In genomic region chr3L:10361403-10361941, dm6 we compare ENCODE assay signal across 3 fruit fly cellular contexts.
TF ChIP-seq lines count a peak whose summit lies in the region.

No protein-coding gene starts in this region.

TF ChIP-seq in whole organism, embryonic, 481 proteins besides CTCF, POLR2A, EP300 and RAD21 (continued from another document and continues in another):
- no peak for TF ChIP-seq ro (GFP tag; IDR thresholded peaks at IDR 0.05; lab: Robert Waterston, UW)
- no peak for TF ChIP-seq pho (GFP tag; optimal IDR thresholded peaks at IDR 0.05; lab: Kevin White, UChicago)
- peak; percentile 64 for TF ChIP-seq row (GFP tag; IDR thresholded peaks at IDR 0.05; lab: Robert Waterston, UW)
- TF ChIP-seq CG2120 (GFP tag; optimal IDR thresholded peaks at IDR 0.05; lab: Kevin White, UChicago): peak; percentile 21
- peak; percentile 46; the same call in 1 of the 2 replicates for TF ChIP-seq CG4730 (GFP tag; IDR thresholded peaks at IDR 0.05; lab: Robert Waterston, UW)
- peak; percentile 49 for TF ChIP-seq Ets65A (GFP tag; lab: Kevin White, UChicago)
- 0 out of 2 replicates have a peak, but pooled peaks have one; percentile 14 for TF ChIP-seq MBD-R2 (GFP tag; IDR thresholded peaks at IDR 0.05; lab: Robert Waterston, UW)
- TF ChIP-seq CG12236 (GFP tag; optimal IDR thresholded peaks at IDR 0.05; lab: Kevin White, UChicago): no peak
- peak; percentile 46 for TF ChIP-seq CG9932 (GFP tag; IDR thresholded peaks at IDR 0.05; lab: Robert Waterston, UW)
- TF ChIP-seq tx (GFP tag; optimal IDR thresholded peaks at IDR 0.05; lab: Kevin White, UChicago): no peak
- TF ChIP-seq CrebB (tag; optimal IDR thresholded peaks at IDR 0.05; lab: Kevin White, UChicago): no peak
- 0 out of 3 replicates have a peak, but pooled peaks have one; percentile 32 for TF ChIP-seq H15 (GFP tag; IDR thresholded peaks at IDR 0.05; lab: Robert Waterston, UW)
- TF ChIP-seq CG4707 (GFP tag; optimal IDR thresholded peaks at IDR 0.05; lab: Kevin White, UChicago): no peak
- TF ChIP-seq CG8388 (GFP tag; optimal IDR thresholded peaks at IDR 0.05; lab: Kevin White, UChicago): peak; percentile 12
- peak; percentile 54 for TF ChIP-seq vvl (GFP tag; IDR thresholded peaks at IDR 0.05; lab: Robert Waterston, UW)
- TF ChIP-seq CG14441 (GFP tag; IDR thresholded peaks at IDR 0.05; lab: Robert Waterston, UW): no peak
- TF ChIP-seq CG11093 (GFP tag; IDR thresholded peaks at IDR 0.05; lab: Robert Waterston, UW): no peak
- no peak for TF ChIP-seq Dref (GFP tag; IDR thresholded peaks at IDR 0.05; lab: Robert Waterston, UW)
- TF ChIP-seq Pdp1 (GFP tag; optimal IDR thresholded peaks at IDR 0.05; lab: Kevin White, UChicago): peak in 1 of 2 experiments; percentile 24
- peak; percentile 26 for TF ChIP-seq lab (GFP tag; optimal IDR thresholded peaks at IDR 0.05; lab: Kevin White, UChicago)
- TF ChIP-seq sob (GFP tag; IDR thresholded peaks at IDR 0.05; lab: Robert Waterston, UW): 0 out of 2 replicates have a peak, but pooled peaks have one; percentile 30
- TF ChIP-seq CG18262 (tag; optimal IDR thresholded peaks at IDR 0.05; lab: Kevin White, UChicago): peak; percentile 25
- peak; percentile 28 for TF ChIP-seq dmrt11E (tag; optimal IDR thresholded peaks at IDR 0.05; lab: Kevin White, UChicago)
- TF ChIP-seq shn (GFP tag; optimal IDR thresholded peaks at IDR 0.05; lab: Kevin White, UChicago): no peak
- no peak for TF ChIP-seq hb (GFP tag; IDR thresholded peaks at IDR 0.05; lab: Robert Waterston, UW; ENCODE audit: partially characterized antibody)
- TF ChIP-seq grau (tag; optimal IDR thresholded peaks at IDR 0.05; lab: Kevin White, UChicago): peak; percentile 40
- no peak for TF ChIP-seq CG16815 (GFP tag; optimal IDR thresholded peaks at IDR 0.05; lab: Kevin White, UChicago)
- 0 out of 3 replicates have a peak, but pooled peaks have one; percentile 43 for TF ChIP-seq CG11695 (GFP tag; IDR thresholded peaks at IDR 0.05; lab: Robert Waterston, UW)
- no peak for TF ChIP-seq CG6254 (GFP tag; optimal IDR thresholded peaks at IDR 0.05; lab: Kevin White, UChicago)
- peak; percentile 35; the same call in 1 of the 2 replicates for TF ChIP-seq E2f2 (GFP tag; IDR thresholded peaks at IDR 0.05; lab: Robert Waterston, UW)
- TF ChIP-seq gsb-n (tag; optimal IDR thresholded peaks at IDR 0.05; lab: Kevin White, UChicago): no peak
- TF ChIP-seq dpn (GFP tag; optimal IDR thresholded peaks at IDR 0.05; lab: Kevin White, UChicago): peak in 1 of 2 experiments; percentile 3
- TF ChIP-seq bsh (GFP tag; optimal IDR thresholded peaks at IDR 0.05; lab: Kevin White, UChicago): peak in 1 of 2 experiments; percentile 24
- TF ChIP-seq CG18599 (GFP tag; optimal IDR thresholded peaks at IDR 0.05; lab: Kevin White, UChicago): no peak
- no peak for TF ChIP-seq sna (GFP tag; IDR thresholded peaks at IDR 0.05; lab: Robert Waterston, UW; ENCODE audit: partially characterized antibody)
- TF ChIP-seq en (GFP tag; optimal IDR thresholded peaks at IDR 0.05; lab: Kevin White, UChicago): no peak
- no peak for TF ChIP-seq prd (optimal IDR thresholded peaks at IDR 0.05; lab: Kevin White, UChicago)
- TF ChIP-seq prd (GFP tag; IDR thresholded peaks at IDR 0.05; lab: Robert Waterston, UW): peak; percentile 57; the same call in 2 of the 3 replicates
- no peak for TF ChIP-seq CG18619 (GFP tag; optimal IDR thresholded peaks at IDR 0.05; lab: Kevin White, UChicago)
- peak; percentile 37; the same call in 1 of the 2 replicates for TF ChIP-seq E2f1 (GFP tag; IDR thresholded peaks at IDR 0.05; lab: Robert Waterston, UW)
- no peak for TF ChIP-seq Poxn (GFP tag; IDR thresholded peaks at IDR 0.05; lab: Robert Waterston, UW)
- no peak for TF ChIP-seq Stat92E (GFP tag; optimal IDR thresholded peaks at IDR 0.05; lab: Kevin White, UChicago)
- TF ChIP-seq caup (GFP tag; optimal IDR thresholded peaks at IDR 0.05; lab: Kevin White, UChicago; ENCODE audit: severe bottlenecking): no peak

TF ChIP-seq in whole organism, prepupa, 60 proteins besides CTCF, POLR2A, EP300 and RAD21 (continued from another document):
- no peak for TF ChIP-seq lz (GFP tag; optimal IDR thresholded peaks at IDR 0.05; lab: Kevin White, UChicago)
- TF ChIP-seq Eip75B (GFP tag; optimal IDR thresholded peaks at IDR 0.05; lab: Kevin White, UChicago): no peak
- TF ChIP-seq svp (GFP tag; lab: Kevin White, UChicago): peak; percentile 63
- TF ChIP-seq Hr4 (GFP tag; optimal IDR thresholded peaks at IDR 0.05; lab: Kevin White, UChicago): no peak
- TF ChIP-seq Gug (GFP tag; IDR thresholded peaks at IDR 0.05; lab: Robert Waterston, UW): 0 out of 2 replicates have a peak, but pooled peaks have one; percentile 9
- no peak for TF ChIP-seq Lpt (GFP tag; optimal IDR thresholded peaks at IDR 0.05; lab: Kevin White, UChicago)
- no peak for TF ChIP-seq fd85E (GFP tag; optimal IDR thresholded peaks at IDR 0.05; lab: Kevin White, UChicago)
- TF ChIP-seq cyc (GFP tag; optimal IDR thresholded peaks at IDR 0.05; lab: Kevin White, UChicago): peak; percentile 3
- no peak for TF ChIP-seq dsx (GFP tag; optimal IDR thresholded peaks at IDR 0.05; lab: Kevin White, UChicago; ENCODE audit: poor library complexity, severe bottlenecking)
- TF ChIP-seq Hr38 (GFP tag; optimal IDR thresholded peaks at IDR 0.05; lab: Kevin White, UChicago): no peak
- TF ChIP-seq Ets21C (GFP tag; optimal IDR thresholded peaks at IDR 0.05; lab: Kevin White, UChicago): no peak
TF ChIP-seq in whole organism, prepupa: peak in this region for 9.

TF ChIP-seq in whole organism, wandering third instar larva, 38 proteins besides CTCF, POLR2A, EP300 and RAD21 (continued from another document):
- no peak for TF ChIP-seq CG32264 (GFP tag; optimal IDR thresholded peaks at IDR 0.05; lab: Kevin White, UChicago)
